Fruit fly (Drosophila melanogaster) whole organism, pupa: ENCODE measurements around the gene CG6006.
"Not testable (repeated sequence)": the region's sequence is repeated elsewhere in the genome, so short reads cannot be mapped to it uniquely, and the experiment has no call there.

Experiments used
- CG10348 ChIP-seq: fragments of 200-800 bp; sonication (Bioruptor generic); IDR thresholded peaks from 2 replicates; pipeline ENCODE4 v1.3.6; 2022; ENCODE audit warnings: missing biosample characterization, missing genetic modification characterization
- CG12605 ChIP-seq: fragments of 200-800 bp; sonication (Bioruptor generic); IDR thresholded peaks from 2 replicates; pipeline ENCODE4 v1.3.6; 2022; ENCODE audit warnings: missing biosample characterization, missing genetic modification characterization
- CG13204 ChIP-seq: fragments of 200-800 bp; sonication (Bioruptor generic); optimal IDR thresholded peaks from 2 replicates; lab custom pipeline; 2018; ENCODE audit warnings: missing biosample characterization, mild to moderate bottlenecking, missing genetic modification characterization, moderate library complexity
- CG14655 ChIP-seq: fragments of 200-800 bp; sonication (Bioruptor generic); optimal IDR thresholded peaks from 3 replicates; lab custom pipeline; 2017; ENCODE audit warnings: mild to moderate bottlenecking, missing biosample characterization, missing genetic modification reagents, missing genetic modification characterization
- CG15710 ChIP-seq: fragments of 200-800 bp; sonication (Bioruptor generic); optimal IDR thresholded peaks from 2 replicates; lab custom pipeline; 2018; ENCODE audit warnings: missing biosample characterization, mild to moderate bottlenecking, missing genetic modification characterization, moderate library complexity
- CG17806 ChIP-seq: fragments of 200-800 bp; sonication (Bioruptor generic); optimal IDR thresholded peaks from 2 replicates; lab custom pipeline; 2018; ENCODE audit warnings: missing biosample characterization, mild to moderate bottlenecking, missing genetic modification characterization, moderate library complexity
- CG32121 ChIP-seq: fragments of 200-800 bp; sonication (Bioruptor generic); IDR thresholded peaks from 2 replicates; pipeline ENCODE4 v1.3.6; 2022; ENCODE audit warnings: missing biosample characterization, missing genetic modification characterization
- CG34367 ChIP-seq: fragments of 200-800 bp; sonication (Bioruptor generic); optimal IDR thresholded peaks from 2 replicates; lab custom pipeline; 2018; ENCODE audit warnings: missing biosample characterization, mild to moderate bottlenecking, missing genetic modification characterization
- CG4496 ChIP-seq: fragments of 200-800 bp; sonication (Bioruptor generic); IDR thresholded peaks from 3 replicates; pipeline ENCODE4 v1.3.6; 2022; ENCODE audit warnings: missing biosample characterization, missing genetic modification characterization
- CG8159 ChIP-seq: fragments of 200-800 bp; sonication (Bioruptor generic); optimal IDR thresholded peaks from 3 replicates; lab custom pipeline; 2018; ENCODE audit warnings: missing biosample characterization, mild to moderate bottlenecking, missing genetic modification characterization, moderate library complexity
- CG8301 ChIP-seq: fragments of 200-800 bp; sonication (Bioruptor generic); optimal IDR thresholded peaks from 2 replicates; lab custom pipeline; 2018; ENCODE audit warnings: missing biosample characterization, mild to moderate bottlenecking, missing genetic modification characterization
- CG9948 ChIP-seq: fragments of 200-800 bp; sonication (Bioruptor generic); optimal IDR thresholded peaks from 2 replicates; lab custom pipeline; 2018; ENCODE audit warnings: missing biosample characterization, mild to moderate bottlenecking, missing genetic modification characterization, moderate library complexity
- D1 ChIP-seq: fragments of 200-800 bp; sonication (Bioruptor generic); optimal IDR thresholded peaks from 2 replicates; lab custom pipeline; 2018; ENCODE audit warnings: missing biosample characterization, mild to moderate bottlenecking, missing genetic modification characterization, moderate library complexity
- EcR ChIP-seq: fragments of 200-800 bp; sonication (Bioruptor generic); optimal IDR thresholded peaks from 3 replicates; lab custom pipeline; 2019; ENCODE audit warnings: missing biosample characterization, missing genetic modification characterization, mild to moderate bottlenecking, moderate library complexity, missing genetic modification reagents
- Ets98B ChIP-seq: fragments of 200-800 bp; sonication (Bioruptor generic); IDR thresholded peaks from 2 replicates; pipeline ENCODE4 v1.3.6; 2022; ENCODE audit warnings: missing biosample characterization, missing genetic modification characterization
- Pif1A ChIP-seq: fragments of 200-800 bp; sonication (Bioruptor generic); optimal IDR thresholded peaks from 3 replicates; lab custom pipeline; 2016; ENCODE audit warnings: missing biosample characterization, missing genetic modification characterization
- Pif1B ChIP-seq: fragments of 200-800 bp; sonication (Bioruptor generic); optimal IDR thresholded peaks from 3 replicates; lab custom pipeline; 2016; ENCODE audit warnings: missing biosample characterization, missing genetic modification characterization
- Snoo ChIP-seq: fragments of 200-800 bp; sonication (Bioruptor generic); optimal IDR thresholded peaks from 3 replicates; lab custom pipeline; 2017; ENCODE audit warnings: missing biosample characterization, mild to moderate bottlenecking, missing genetic modification characterization, inconsistent platforms
- fd96Ca ChIP-seq: fragments of 200-800 bp; sonication (Bioruptor generic); IDR thresholded peaks from 3 replicates; pipeline ENCODE4 v1.3.6; 2022; ENCODE audit warnings: missing biosample characterization, missing genetic modification characterization
- gl ChIP-seq: fragments of 200-800 bp; sonication (Bioruptor generic); optimal IDR thresholded peaks from 2 replicates; lab custom pipeline; 2018; ENCODE audit warnings: missing biosample characterization, mild to moderate bottlenecking, missing genetic modification characterization
- rn ChIP-seq: fragments of 200-800 bp; sonication (Bioruptor generic); IDR thresholded peaks from 2 replicates; pipeline ENCODE4 v1.3.6; 2022; ENCODE audit warnings: missing biosample characterization, missing genetic modification characterization

Gene CG6006

DNA sequence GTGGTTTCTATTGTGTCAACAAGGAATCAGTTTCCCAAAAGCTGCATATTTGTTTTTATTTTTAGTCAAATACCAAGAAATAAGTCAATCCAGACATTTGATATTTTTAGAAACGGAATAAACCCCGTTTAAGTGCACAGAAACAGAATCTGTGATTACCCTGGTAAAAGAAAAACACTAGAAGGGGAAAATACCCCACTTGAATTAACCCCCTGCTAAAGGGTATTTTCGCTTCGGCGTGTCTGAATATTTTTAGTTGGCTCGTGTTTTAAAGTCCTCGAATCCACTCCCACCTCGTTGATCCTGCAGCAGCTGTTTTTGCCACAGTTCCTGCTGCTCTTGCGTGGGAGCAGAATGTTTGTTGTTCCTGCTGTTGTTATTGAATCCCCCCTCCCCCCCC lies 33.0 kb downstream of the CG6006 start:
- TF ChIP-seq CG17806 (no peak), CG12605 (GFP tag; lab: Robert Waterston, UW) (no peak), rn (GFP tag; lab: Robert Waterston, UW) (no peak), EcR (no peak), CG34367 (tag; lab: Kevin White, UChicago) (no peak), CG4496 (GFP tag; lab: Robert Waterston, UW) (no peak), CG8159 (tag; lab: Kevin White, UChicago) (no peak), CG14655 (no peak), CG10348 (GFP tag; lab: Robert Waterston, UW) (no peak), Pif1A (no peak), Snoo (tag; lab: Kevin White, UChicago) (no peak), Ets98B (no peak), D1 (tag; lab: Kevin White, UChicago) (no peak), CG13204 (no peak)

DNA sequence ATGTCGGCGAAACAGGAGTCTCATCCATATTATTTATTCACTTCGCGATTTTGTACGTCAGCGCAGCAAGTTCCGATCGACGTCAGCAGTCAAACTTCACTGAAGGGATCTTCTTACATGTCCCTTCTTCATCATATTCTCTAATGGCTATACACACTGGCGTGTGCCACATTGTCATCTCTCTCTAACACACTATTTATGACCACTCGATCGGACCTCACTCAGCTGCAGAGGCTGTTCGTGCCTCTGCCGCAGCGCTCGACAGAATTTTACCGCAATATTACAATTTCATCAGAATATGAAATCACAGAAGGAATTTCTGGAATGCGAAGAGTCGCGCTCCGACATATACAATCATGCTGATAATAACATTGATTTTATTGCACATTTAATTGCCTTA lies 34.7 kb downstream of the CG6006 start, which contains the start of gene Bin1:
Bin1 (minus strand) TSS at position 101 of the 400 bp plus-strand sequence.
- not testable (repeated sequence) for TF ChIP-seq fd96Ca; Pif1B (GFP tag; lab: Kevin White, UChicago); CG14655

DNA sequence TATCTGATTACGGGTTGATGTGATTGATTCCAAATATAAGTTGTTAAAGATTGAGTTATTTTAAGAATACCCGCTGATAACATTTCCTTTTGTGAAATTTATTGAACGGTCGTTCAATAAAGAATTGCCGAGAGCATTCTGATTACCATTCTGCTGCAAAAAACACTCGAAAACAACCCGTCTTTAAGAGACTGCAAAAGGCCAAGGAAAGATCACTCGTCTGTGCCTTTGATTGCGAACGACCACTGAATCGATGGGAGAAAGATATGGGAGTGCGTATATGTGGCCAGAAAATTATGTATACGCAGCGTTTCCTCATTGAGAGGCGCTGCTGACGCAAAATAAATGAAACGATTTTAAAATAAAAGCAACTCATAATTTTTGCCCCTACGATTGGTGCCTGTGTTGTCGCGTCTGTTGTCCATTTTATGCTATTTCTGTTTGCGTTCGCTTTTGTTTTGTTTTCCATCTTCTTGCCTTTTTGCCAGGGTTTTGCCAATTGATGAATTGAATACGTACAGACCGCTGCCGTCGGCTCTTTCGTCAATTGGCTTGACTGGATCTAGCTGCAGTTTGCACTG lies 35.5 kb downstream of the CG6006 start:
- TF ChIP-seq CG10348 (GFP tag; lab: Robert Waterston, UW) (no peak), CG12605 (GFP tag; lab: Robert Waterston, UW) (no peak)

DNA sequence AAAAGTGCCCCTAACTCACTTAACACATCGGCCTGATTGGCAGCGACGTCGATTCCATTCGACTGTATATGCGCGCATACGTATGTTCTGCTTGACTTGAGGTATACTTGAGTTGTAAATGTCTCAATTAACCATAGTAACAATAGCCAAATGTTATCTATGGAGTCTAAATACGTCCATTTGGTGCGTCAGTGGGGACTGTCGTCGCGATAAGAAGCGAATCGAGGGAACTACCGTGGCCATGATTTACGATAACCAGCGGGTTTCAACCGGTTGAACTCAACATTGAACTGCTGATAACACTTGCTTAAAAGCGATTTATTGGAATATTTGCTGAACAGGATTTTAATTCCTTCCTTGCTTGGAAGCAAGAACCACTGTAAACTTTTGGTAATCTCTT lies 36.0 kb downstream of the CG6006 start:
- no peak for TF ChIP-seq rn (GFP tag; lab: Robert Waterston, UW)
- no peak for TF ChIP-seq Pif1B (GFP tag; lab: Kevin White, UChicago)

DNA sequence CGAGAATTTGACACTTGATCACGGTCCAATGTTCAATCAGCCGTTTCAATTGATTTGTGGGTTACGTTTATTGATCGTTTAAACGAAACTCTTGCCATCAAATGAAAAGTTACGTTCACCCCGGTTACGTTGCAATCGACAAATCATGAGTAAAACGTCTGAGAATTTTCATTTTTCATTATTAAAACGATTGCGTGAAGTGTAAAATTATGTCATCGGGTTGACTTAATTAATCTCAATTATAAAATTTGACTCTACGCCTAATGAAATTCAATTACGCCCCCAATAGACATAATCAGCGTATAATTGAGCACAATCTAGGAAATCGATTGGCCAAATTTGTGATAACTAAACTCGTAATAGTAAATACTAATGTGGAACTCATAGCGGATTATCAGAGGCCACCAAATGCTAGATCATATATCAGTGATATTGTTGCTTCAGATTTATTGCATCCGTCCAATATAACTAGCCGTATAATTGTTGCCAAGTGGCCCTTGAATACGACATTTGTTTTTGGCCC lies 45.8 kb downstream of the CG6006 start:
- TF ChIP-seq rn (GFP tag; lab: Robert Waterston, UW) (no peak), CG32121 (GFP tag; lab: Robert Waterston, UW) (no peak), Snoo (tag; lab: Kevin White, UChicago) (no peak), CG10348 (GFP tag; lab: Robert Waterston, UW) (no peak), CG17806 (no peak), CG12605 (GFP tag; lab: Robert Waterston, UW) (no peak), CG8301 (tag; lab: Kevin White, UChicago) (no peak), gl (tag; lab: Kevin White, UChicago) (no peak), Ets98B (no peak), CG14655 (no peak), fd96Ca (no peak), CG9948 (no peak), CG8159 (tag; lab: Kevin White, UChicago) (no peak)

DNA sequence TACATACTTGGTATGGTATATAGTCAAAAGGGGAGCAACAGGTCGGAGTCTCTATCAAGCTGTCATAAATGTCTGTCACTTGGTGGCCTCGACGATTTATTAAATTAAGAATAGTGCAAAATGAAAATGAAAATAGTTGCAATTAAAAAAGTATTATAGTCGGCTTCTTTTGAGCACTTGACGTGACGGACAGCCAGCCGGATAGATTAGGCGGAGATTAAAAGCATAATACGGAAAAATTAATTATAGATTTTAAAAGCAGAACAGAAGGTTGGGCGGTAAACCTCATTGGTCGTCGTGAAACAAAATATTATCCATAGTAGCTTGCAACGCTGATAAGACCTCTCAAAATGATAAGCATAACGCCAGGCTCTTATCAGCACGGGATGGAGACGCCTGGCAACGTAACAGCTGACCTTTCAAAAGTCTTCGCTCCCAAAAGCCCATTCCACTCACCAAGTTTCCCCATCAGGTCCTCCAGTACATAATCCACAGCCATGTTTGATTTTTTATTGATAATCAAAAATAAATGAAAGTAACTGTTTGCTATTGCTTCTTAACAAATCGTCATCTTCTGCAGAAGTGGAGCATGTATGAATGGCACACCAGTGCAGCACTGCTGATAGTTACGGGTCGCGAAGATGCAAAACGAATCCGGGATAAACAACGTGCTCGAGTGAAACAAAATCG lies 47.7 kb downstream of the CG6006 start:
- TF ChIP-seq CG9948, result no peak
- TF ChIP-seq EcR, result peak; percentile 41

DNA sequence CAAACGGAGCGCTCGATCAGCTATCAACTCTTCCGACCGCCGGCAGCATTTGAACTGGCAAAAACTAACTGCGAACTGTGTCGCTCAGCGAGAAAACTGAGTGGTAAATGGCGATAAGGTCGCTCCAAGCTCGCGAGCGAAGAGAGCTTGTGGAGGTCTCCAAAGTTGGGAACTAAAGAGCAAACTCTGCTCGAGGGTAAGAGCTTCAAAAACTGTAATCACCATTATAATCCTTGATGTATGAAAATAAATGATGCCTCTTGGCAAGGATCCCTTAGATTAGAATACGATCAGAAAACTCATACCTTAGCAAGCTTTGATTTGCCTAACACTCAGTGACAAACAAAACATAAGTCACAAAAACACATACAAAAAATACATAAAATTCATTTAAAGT lies 48.2 kb downstream of the CG6006 start, which contains the start of the genes CG6126 and CG31287:
CG6126 (minus strand) TSS at position 59 of the 397 bp plus-strand sequence.
CG31287 (plus strand) TSS at position 347 of the 397 bp plus-strand sequence.
- TF ChIP-seq Ets98B (peak; percentile 36; the same call in 1 of the 2 replicates), D1 (tag; lab: Kevin White, UChicago) (no peak)

DNA sequence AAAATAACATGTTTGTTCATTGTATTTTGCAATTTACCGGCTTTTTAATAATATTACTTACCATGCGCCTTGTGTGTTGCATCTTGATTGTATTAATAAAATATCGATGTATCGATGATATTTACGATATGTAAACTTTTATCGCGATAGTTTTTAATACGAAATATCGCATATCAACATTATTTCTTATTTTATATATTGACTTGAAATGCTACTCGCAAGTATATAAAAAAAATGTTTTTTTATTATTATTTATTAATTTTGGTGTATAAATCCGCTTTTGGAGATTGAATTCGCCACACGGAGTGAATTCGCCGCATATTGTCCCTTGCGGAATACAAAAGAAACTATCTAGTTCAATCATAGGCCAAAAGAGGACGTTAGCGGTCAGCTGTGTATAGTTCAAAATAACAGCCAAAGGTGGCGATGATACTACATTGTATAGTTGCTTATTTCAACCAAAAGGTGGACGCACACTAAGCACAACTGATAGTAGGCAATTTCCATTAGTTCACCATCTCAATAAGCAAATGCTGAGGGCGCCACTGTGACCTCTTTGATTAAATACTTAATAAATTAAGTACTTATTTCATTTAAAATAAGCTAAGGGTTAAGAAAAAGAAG lies 50.5 kb downstream of the CG6006 start, which contains the start of gene mtSSB:
mtSSB (minus strand) TSS at position 96 of the 624 bp plus-strand sequence.
- TF ChIP-seq EcR, result peak; percentile 59
- TF ChIP-seq CG15710 (tag; lab: Kevin White, UChicago), result peak; percentile 39
- TF ChIP-seq CG4496 (GFP tag; lab: Robert Waterston, UW), result peak; percentile 86
- peak; percentile 67 for TF ChIP-seq Snoo (tag; lab: Kevin White, UChicago)
- TF ChIP-seq CG32121 (GFP tag; lab: Robert Waterston, UW), result peak; percentile 33; the same call in 1 of the 2 replicates
- TF ChIP-seq Pif1B (GFP tag; lab: Kevin White, UChicago), result peak; percentile 38
- TF ChIP-seq CG34367 (tag; lab: Kevin White, UChicago), result peak; percentile 39
- no peak for TF ChIP-seq CG8301 (tag; lab: Kevin White, UChicago)
- TF ChIP-seq CG12605 (GFP tag; lab: Robert Waterston, UW), result no peak
- TF ChIP-seq CG13204, result no peak
- TF ChIP-seq fd96Ca, result no peak
- TF ChIP-seq CG10348 (GFP tag; lab: Robert Waterston, UW), result no peak
- TF ChIP-seq rn (GFP tag; lab: Robert Waterston, UW), result no peak
- TF ChIP-seq Ets98B, result peak; percentile 46
- no peak for TF ChIP-seq CG8159 (tag; lab: Kevin White, UChicago)
- peak; percentile 27 for TF ChIP-seq Pif1A
- TF ChIP-seq CG17806, result no peak
- no peak for TF ChIP-seq CG9948
- TF ChIP-seq, all 21 proteins: peak for 9
